Fruit fly (Drosophila melanogaster) whole organism, pupa: ENCODE results near the gene Fpgs1.

ENCODE experiments used
- CG10348 ChIP-seq: fragments of 200-800 bp; sonication (Bioruptor generic); IDR thresholded peaks from 2 replicates; pipeline ENCODE4 v1.3.6; 2022; ENCODE audit warnings: missing biosample characterization, missing genetic modification characterization
- CG12605 ChIP-seq: fragments of 200-800 bp; sonication (Bioruptor generic); IDR thresholded peaks from 2 replicates; pipeline ENCODE4 v1.3.6; 2022; ENCODE audit warnings: missing biosample characterization, missing genetic modification characterization
- CG13204 ChIP-seq: fragments of 200-800 bp; sonication (Bioruptor generic); optimal IDR thresholded peaks from 2 replicates; lab custom pipeline; 2018; ENCODE audit warnings: missing biosample characterization, mild to moderate bottlenecking, missing genetic modification characterization, moderate library complexity
- CG14655 ChIP-seq: fragments of 200-800 bp; sonication (Bioruptor generic); optimal IDR thresholded peaks from 3 replicates; lab custom pipeline; 2017; ENCODE audit warnings: mild to moderate bottlenecking, missing biosample characterization, missing genetic modification reagents, missing genetic modification characterization
- CG15710 ChIP-seq: fragments of 200-800 bp; sonication (Bioruptor generic); optimal IDR thresholded peaks from 2 replicates; lab custom pipeline; 2018; ENCODE audit warnings: missing biosample characterization, mild to moderate bottlenecking, missing genetic modification characterization, moderate library complexity
- CG17806 ChIP-seq: fragments of 200-800 bp; sonication (Bioruptor generic); optimal IDR thresholded peaks from 2 replicates; lab custom pipeline; 2018; ENCODE audit warnings: missing biosample characterization, mild to moderate bottlenecking, missing genetic modification characterization, moderate library complexity
- CG32121 ChIP-seq: fragments of 200-800 bp; sonication (Bioruptor generic); IDR thresholded peaks from 2 replicates; pipeline ENCODE4 v1.3.6; 2022; ENCODE audit warnings: missing biosample characterization, missing genetic modification characterization
- CG34367 ChIP-seq: fragments of 200-800 bp; sonication (Bioruptor generic); optimal IDR thresholded peaks from 2 replicates; lab custom pipeline; 2018; ENCODE audit warnings: missing biosample characterization, mild to moderate bottlenecking, missing genetic modification characterization
- CG4496 ChIP-seq: fragments of 200-800 bp; sonication (Bioruptor generic); IDR thresholded peaks from 3 replicates; pipeline ENCODE4 v1.3.6; 2022; ENCODE audit warnings: missing biosample characterization, missing genetic modification characterization
- CG8159 ChIP-seq: fragments of 200-800 bp; sonication (Bioruptor generic); optimal IDR thresholded peaks from 3 replicates; lab custom pipeline; 2018; ENCODE audit warnings: missing biosample characterization, mild to moderate bottlenecking, missing genetic modification characterization, moderate library complexity
- CG8301 ChIP-seq: fragments of 200-800 bp; sonication (Bioruptor generic); optimal IDR thresholded peaks from 2 replicates; lab custom pipeline; 2018; ENCODE audit warnings: missing biosample characterization, mild to moderate bottlenecking, missing genetic modification characterization
- CG9948 ChIP-seq: fragments of 200-800 bp; sonication (Bioruptor generic); optimal IDR thresholded peaks from 2 replicates; lab custom pipeline; 2018; ENCODE audit warnings: missing biosample characterization, mild to moderate bottlenecking, missing genetic modification characterization, moderate library complexity
- D1 ChIP-seq: fragments of 200-800 bp; sonication (Bioruptor generic); optimal IDR thresholded peaks from 2 replicates; lab custom pipeline; 2018; ENCODE audit warnings: missing biosample characterization, mild to moderate bottlenecking, missing genetic modification characterization, moderate library complexity
- EcR ChIP-seq: fragments of 200-800 bp; sonication (Bioruptor generic); optimal IDR thresholded peaks from 3 replicates; lab custom pipeline; 2019; ENCODE audit warnings: missing biosample characterization, missing genetic modification characterization, mild to moderate bottlenecking, moderate library complexity, missing genetic modification reagents
- Ets98B ChIP-seq: fragments of 200-800 bp; sonication (Bioruptor generic); IDR thresholded peaks from 2 replicates; pipeline ENCODE4 v1.3.6; 2022; ENCODE audit warnings: missing biosample characterization, missing genetic modification characterization
- Pif1A ChIP-seq: fragments of 200-800 bp; sonication (Bioruptor generic); optimal IDR thresholded peaks from 3 replicates; lab custom pipeline; 2016; ENCODE audit warnings: missing biosample characterization, missing genetic modification characterization
- Pif1B ChIP-seq: fragments of 200-800 bp; sonication (Bioruptor generic); optimal IDR thresholded peaks from 3 replicates; lab custom pipeline; 2016; ENCODE audit warnings: missing biosample characterization, missing genetic modification characterization
- Snoo ChIP-seq: fragments of 200-800 bp; sonication (Bioruptor generic); optimal IDR thresholded peaks from 3 replicates; lab custom pipeline; 2017; ENCODE audit warnings: missing biosample characterization, mild to moderate bottlenecking, missing genetic modification characterization, inconsistent platforms
- fd96Ca ChIP-seq: fragments of 200-800 bp; sonication (Bioruptor generic); IDR thresholded peaks from 3 replicates; pipeline ENCODE4 v1.3.6; 2022; ENCODE audit warnings: missing biosample characterization, missing genetic modification characterization
- gl ChIP-seq: fragments of 200-800 bp; sonication (Bioruptor generic); optimal IDR thresholded peaks from 2 replicates; lab custom pipeline; 2018; ENCODE audit warnings: missing biosample characterization, mild to moderate bottlenecking, missing genetic modification characterization
- rn ChIP-seq: fragments of 200-800 bp; sonication (Bioruptor generic); IDR thresholded peaks from 2 replicates; pipeline ENCODE4 v1.3.6; 2022; ENCODE audit warnings: missing biosample characterization, missing genetic modification characterization

Gene Fpgs1

DNA sequence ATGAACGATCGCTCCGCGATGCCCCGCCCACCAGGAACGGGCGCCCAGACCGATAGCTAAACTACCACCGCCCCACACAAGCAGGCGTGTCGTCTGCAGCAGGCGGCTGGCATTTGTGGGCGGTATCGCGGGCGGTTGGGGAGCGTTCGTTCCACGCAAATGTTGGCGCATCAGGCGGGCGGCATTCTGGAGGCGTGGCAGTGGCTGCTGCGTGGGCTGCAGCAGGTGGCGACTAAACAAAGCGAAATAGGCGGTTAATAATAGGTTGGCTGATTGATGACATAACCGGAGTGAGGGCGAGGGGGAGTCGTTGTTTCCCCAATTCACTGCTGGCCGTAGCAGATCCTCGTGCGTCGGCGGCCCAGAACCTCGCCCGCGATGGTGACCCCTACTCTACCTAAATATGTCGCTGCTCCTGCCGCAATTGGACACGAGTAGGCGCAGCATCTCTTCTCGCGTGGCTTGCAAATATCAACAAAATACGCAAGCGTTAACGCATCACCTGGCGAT, 16.5 kb upstream of the Fpgs1 start:
- TF ChIP-seq CG17806 (tag; lab: Kevin White, UChicago), result no peak
- no peak for TF ChIP-seq CG34367

DNA sequence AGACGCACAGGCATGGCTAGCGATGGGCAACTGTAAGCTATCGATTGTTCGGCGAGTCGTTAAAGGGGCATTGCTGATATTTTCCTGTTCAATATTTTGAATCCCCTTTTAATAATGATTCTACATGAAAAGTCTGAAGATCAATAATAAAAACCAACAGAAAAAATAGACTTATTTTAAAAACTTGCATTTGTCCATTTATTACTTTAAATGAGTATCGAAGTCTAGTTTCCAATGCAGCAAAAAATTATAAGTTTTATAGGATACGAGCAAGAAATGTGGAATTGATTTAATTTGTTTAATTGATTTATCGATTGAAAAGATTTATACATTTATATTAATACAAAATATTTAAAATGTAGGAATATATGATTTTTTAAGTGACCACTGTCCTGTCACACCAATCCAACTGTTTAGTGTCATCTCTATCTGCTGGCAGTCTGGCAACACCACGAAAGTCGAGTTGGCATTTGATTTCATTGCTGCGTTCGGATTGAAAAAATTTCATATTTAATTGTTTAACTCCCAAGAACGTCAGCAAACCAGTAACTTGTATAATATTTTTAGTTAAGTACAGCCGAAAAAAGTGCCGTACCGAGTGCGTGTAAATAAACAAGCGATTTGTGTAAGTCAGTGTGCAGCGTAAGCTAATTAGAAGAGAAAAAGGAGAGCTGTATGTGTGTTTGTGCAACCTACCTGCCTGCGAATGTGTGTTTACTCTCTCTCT, 15.9 kb upstream of the Fpgs1 start, which contains the start of the genes CG1824 and Sec16:
CG1824 (minus strand) TSS at position 15 of the 727 bp plus-strand sequence.
Sec16 (plus strand) TSS at position 438 of the 727 bp plus-strand sequence.
- TF ChIP-seq fd96Ca, result no peak
- peak; percentile 29 for TF ChIP-seq CG8159 (tag; lab: Kevin White, UChicago)
- peak; percentile 11 for TF ChIP-seq Snoo (tag; lab: Kevin White, UChicago)
- TF ChIP-seq CG15710 (tag; lab: Kevin White, UChicago), result peak; percentile 29
- no peak for TF ChIP-seq CG14655 (GFP tag; lab: Kevin White, UChicago)
- TF ChIP-seq CG9948, result peak; percentile 11
- TF ChIP-seq CG32121 (GFP tag; lab: Robert Waterston, UW), result no peak

DNA sequence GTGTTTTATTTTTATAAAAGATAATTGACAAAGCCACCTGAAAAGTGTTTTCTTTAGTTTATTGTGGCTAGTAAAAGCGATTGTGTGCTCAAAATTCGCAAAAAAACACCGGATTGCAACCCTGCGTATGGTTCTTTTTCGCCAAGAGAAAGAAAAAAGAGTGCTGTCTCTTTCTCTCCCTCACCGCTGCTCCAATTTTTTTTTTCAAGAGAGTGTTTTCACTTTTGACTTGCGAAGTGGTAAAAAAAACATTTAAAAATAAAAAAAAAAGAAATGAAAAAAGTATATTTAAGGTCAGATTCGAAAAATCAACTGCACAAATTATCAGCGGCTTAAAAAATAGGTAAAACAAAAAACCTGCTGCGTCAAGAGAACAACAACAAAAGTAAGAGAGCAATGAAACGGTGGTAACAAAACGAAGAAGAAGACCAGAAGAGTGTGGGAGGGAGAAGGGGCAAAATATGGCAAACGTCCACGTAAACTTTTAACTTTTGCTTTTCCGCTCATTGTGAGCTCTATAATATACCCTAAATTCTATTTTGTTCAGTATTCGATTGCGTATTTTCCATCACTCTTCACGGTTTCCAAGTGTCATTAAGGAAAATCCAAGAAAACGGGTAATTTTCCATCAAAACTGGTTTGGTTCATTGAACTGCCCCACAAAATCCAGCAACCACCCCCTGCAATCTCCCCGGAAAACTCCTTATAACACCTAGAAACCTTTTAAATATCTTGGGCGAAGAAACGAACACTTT, 15.1 kb upstream of the Fpgs1 start:
- TF ChIP-seq CG13204 (GFP tag; lab: Kevin White, UChicago) (no peak), Ets98B (GFP tag; lab: Robert Waterston, UW) (peak; percentile 53), CG8159 (tag; lab: Kevin White, UChicago) (no peak), Pif1A (GFP tag; lab: Kevin White, UChicago) (no peak), CG32121 (GFP tag; lab: Robert Waterston, UW) (0 out of 2 replicates have a peak, but pooled peaks have one; percentile 22), Pif1B (GFP tag; lab: Kevin White, UChicago) (peak; percentile 74), Snoo (tag; lab: Kevin White, UChicago) (peak; percentile 76), CG12605 (GFP tag; lab: Robert Waterston, UW) (peak; percentile 41; the same call in 1 of the 2 replicates), CG10348 (no peak), CG8301 (tag; lab: Kevin White, UChicago) (no peak), CG15710 (tag; lab: Kevin White, UChicago) (peak; percentile 13), CG34367 (no peak), rn (GFP tag; lab: Robert Waterston, UW) (no peak), CG4496 (no peak; the same call in 2 of the 3 replicates), fd96Ca (no peak), D1 (no peak), CG9948 (peak; percentile 10), gl (no peak), CG17806 (tag; lab: Kevin White, UChicago) (no peak), EcR (GFP tag; lab: Kevin White, UChicago) (peak; percentile 92), CG14655 (GFP tag; lab: Kevin White, UChicago) (no peak)

DNA sequence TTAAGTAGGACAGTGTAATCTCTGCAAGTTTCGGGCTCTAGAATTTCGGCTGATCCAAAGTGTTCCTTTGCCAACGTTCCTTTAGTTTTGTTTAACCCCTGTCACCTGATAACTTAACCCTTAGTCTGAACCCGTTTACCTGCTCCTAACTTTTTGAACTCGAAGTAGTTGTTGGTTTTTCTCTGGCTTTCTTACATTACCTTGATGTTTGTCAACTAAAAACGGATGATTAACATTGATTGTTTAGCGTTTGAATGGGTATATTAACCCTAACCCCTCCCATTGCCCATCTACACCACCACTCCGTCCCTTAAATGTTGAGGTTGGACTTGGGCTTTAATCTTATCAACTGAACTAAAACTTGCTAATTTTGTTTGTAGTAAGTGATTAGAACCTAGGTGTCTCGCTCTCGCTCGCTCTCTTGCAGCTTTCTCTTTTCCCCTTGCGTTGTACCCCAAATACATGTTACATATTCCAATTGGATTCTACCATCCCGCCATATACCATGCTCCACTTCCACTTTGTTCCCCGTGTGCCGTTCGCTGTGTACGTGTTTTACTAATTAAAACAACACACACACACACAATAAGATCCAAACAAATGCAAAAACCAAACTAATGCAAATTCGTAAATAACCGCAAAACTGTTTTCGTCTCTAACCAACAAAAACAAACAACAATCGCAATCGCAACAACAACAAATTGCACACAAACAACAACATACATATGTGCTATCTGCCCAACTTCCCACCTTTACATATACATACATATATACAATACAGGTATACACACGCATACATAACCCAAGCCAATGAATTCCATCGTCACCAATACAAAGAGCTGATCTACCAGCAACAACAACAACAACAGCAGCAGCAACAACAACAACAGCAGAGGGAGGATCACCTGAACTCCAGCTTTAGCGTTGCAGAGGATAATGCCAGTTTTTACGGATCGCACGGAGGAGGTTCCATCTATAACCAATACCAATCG, 10.6 kb upstream of the Fpgs1 start:
- no peak for TF ChIP-seq CG15710 (tag; lab: Kevin White, UChicago)
- TF ChIP-seq CG10348, result no peak
- no peak for TF ChIP-seq CG8301 (tag; lab: Kevin White, UChicago)
- no peak for TF ChIP-seq fd96Ca
- TF ChIP-seq CG12605 (GFP tag; lab: Robert Waterston, UW), result no peak
- TF ChIP-seq CG34367, result no peak
- no peak for TF ChIP-seq Snoo (tag; lab: Kevin White, UChicago)
- TF ChIP-seq CG8159 (tag; lab: Kevin White, UChicago), result no peak
- TF ChIP-seq D1, result no peak
- no peak for TF ChIP-seq CG13204 (GFP tag; lab: Kevin White, UChicago)
- TF ChIP-seq gl, result no peak
- TF ChIP-seq CG14655 (GFP tag; lab: Kevin White, UChicago), result no peak
- TF ChIP-seq CG9948, result no peak
- no peak for TF ChIP-seq CG17806 (tag; lab: Kevin White, UChicago)

DNA sequence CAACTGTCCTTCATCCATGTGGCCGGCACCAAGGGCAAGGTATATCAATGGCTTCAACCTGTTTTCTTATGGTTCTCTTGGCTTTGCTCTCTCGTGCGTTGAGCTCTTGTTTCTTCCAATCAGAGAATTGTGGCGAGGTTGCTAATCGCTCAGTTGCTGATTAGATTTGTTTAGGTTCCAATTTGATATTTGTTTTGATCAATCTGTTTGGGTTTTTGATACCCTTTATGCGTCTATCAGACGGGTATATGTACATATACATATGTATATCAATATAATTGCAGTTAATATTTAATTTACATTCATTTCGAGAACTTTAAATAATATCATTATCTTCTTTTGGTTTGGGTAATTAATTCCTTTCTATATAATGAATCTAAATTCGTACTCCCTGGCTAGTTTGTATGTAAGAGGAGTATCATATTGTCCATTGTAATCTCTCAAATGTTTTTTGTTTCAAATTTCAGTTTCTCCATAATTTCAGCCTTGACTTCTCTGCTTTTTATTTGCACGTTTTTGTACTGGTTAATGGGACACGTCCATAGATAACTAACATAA, 1.7 kb downstream of the Fpgs1 start:
- TF ChIP-seq gl, result no peak
